Worm (Caenorhabditis elegans) whole organism, L3 larva: Measurements from ENCODE around the gene srab-17.

Source experiments
- ama-1 ChIP-seq: fragments of 150-350 bp; optimal IDR thresholded peaks from 2 replicates; lab custom pipeline; 2018
- egl-27 ChIP-seq: sonication (generic microtip); optimal IDR thresholded peaks from 4 replicates; lab custom pipeline; 2017; ENCODE audit warnings: missing biosample characterization, missing genetic modification reagents, missing genetic modification characterization
- jun-1 ChIP-seq: fragments of 150-350 bp; optimal IDR thresholded peaks from 2 replicates; lab custom pipeline; 2014; ENCODE audit warnings: missing biosample characterization, missing genetic modification reagents, missing genetic modification characterization
- lin-39 ChIP-seq: fragments of 150-350 bp; optimal IDR thresholded peaks from 2 replicates; lab custom pipeline; 2018; ENCODE audit warnings: missing biosample characterization, missing genetic modification reagents, missing genetic modification characterization
- nhr-237 ChIP-seq: fragments of 150-350 bp; optimal IDR thresholded peaks from 2 replicates; lab custom pipeline; 2014; ENCODE audit warnings: missing biosample characterization, missing genetic modification characterization
- nhr-77 ChIP-seq: fragments of 150-350 bp; optimal IDR thresholded peaks from 2 replicates; lab custom pipeline; 2014; ENCODE audit warnings: missing biosample characterization, missing genetic modification characterization
- unc-62 ChIP-seq: fragments of 150-350 bp; sonication (generic microtip); optimal IDR thresholded peaks from 4 replicates; lab custom pipeline; 2014; ENCODE audit warnings: missing biosample characterization, missing genetic modification reagents, missing genetic modification characterization

- TF ChIP-seq lin-39 (peak; percentile 44), nhr-77 (tag; lab: Kevin White, UChicago) (no peak), egl-27 (no peak), jun-1 (tag; lab: Kevin White, UChicago) (no peak), unc-62 (GFP tag; lab: Kevin White, UChicago) (no peak), nhr-237 (no peak), ama-1 (no peak)
Observed at ce11 chrV:9853801-9854200, 14.4 kb downstream of the srab-17 start.
